Worm (Caenorhabditis elegans) whole organism, L4 larva: ENCODE results near the gene clec-250.

Experiments
- F44E2.7 ChIP-seq: fragments of 200-800 bp; sonication (Bioruptor generic); IDR thresholded peaks from 2 replicates; pipeline ENCODE4 v2.1.2; 2022; ENCODE audit warnings: missing genetic modification characterization, missing compliant biosample characterization
- F49E8.2 ChIP-seq: sonication (generic microtip); optimal IDR thresholded peaks from 2 replicates; lab custom pipeline; 2016; ENCODE audit warnings: missing compliant biosample characterization, mild to moderate bottlenecking, missing genetic modification characterization, borderline replicate concordance
- T20F7.1 ChIP-seq: fragments of 200-800 bp; sonication (Bioruptor generic); optimal IDR thresholded peaks from 2 replicates; lab custom pipeline; 2018; ENCODE audit warnings: mild to moderate bottlenecking, missing genetic modification characterization, missing compliant biosample characterization
- Y105C5A.15 ChIP-seq: fragments of 200-800 bp; sonication (Bioruptor generic); IDR thresholded peaks from 2 replicates; pipeline ENCODE4 v1.3.6; 2022; ENCODE audit warnings: missing genetic modification characterization, missing compliant biosample characterization
- Y5F2A.4 ChIP-seq: fragments of 200-800 bp; sonication (Bioruptor generic); optimal IDR thresholded peaks from 2 replicates; lab custom pipeline; 2018; ENCODE audit warnings: mild to moderate bottlenecking, missing genetic modification characterization, missing compliant biosample characterization
- ama-1 ChIP-seq: fragments of 150-350 bp; optimal IDR thresholded peaks from 2 replicates; lab custom pipeline; 2014; ENCODE audit warnings: inconsistent platforms, mixed read lengths
- ceh-20 ChIP-seq: fragments of 200-800 bp; sonication (Bioruptor generic); IDR thresholded peaks from 2 replicates; pipeline ENCODE4 v1.3.6; 2022; ENCODE audit warnings: missing genetic modification reagents, missing genetic modification characterization, missing compliant biosample characterization
- ceh-28 ChIP-seq: fragments of 150-350 bp; optimal IDR thresholded peaks from 2 replicates; lab custom pipeline; 2014; ENCODE audit warnings: missing biosample characterization, missing genetic modification reagents, missing genetic modification characterization
- ceh-82 ChIP-seq: sonication (generic microtip); optimal IDR thresholded peaks from 2 replicates; lab custom pipeline; 2017; ENCODE audit warnings: missing biosample characterization, missing genetic modification characterization
- ces-1 ChIP-seq: fragments of 150-350 bp; sonication (generic microtip); optimal IDR thresholded peaks from 4 replicates; lab custom pipeline; 2014; ENCODE audit warnings: missing biosample characterization, missing genetic modification reagents, missing genetic modification characterization
- daf-16 ChIP-seq, 3 experiments: sonication (generic microtip); optimal IDR thresholded peaks; 2 replicates each; lab custom pipeline; 2016 to 2017; ENCODE audit warnings: missing genetic modification characterization in 3 of 3, missing genetic modification reagents in 3 of 3, mild to moderate bottlenecking in 2 of 3, missing compliant biosample characterization in 2 of 3, missing biosample characterization in 1 of 3, moderate library complexity in 1 of 3
- daf-19 ChIP-seq: fragments of 200-800 bp; sonication (Bioruptor generic); conservative IDR thresholded peaks from 2 replicates; pipeline ENCODE4 v1.3.6; 2022; ENCODE audit warnings: missing genetic modification characterization, missing compliant biosample characterization
- dmd-6 ChIP-seq: fragments of 200-800 bp; sonication (Bioruptor generic); IDR thresholded peaks from 2 replicates; pipeline ENCODE4 v1.3.6; 2022; ENCODE audit warnings: missing genetic modification reagents, missing genetic modification characterization, missing compliant biosample characterization
- duxl-1 ChIP-seq: sonication (generic microtip); optimal IDR thresholded peaks from 2 replicates; lab custom pipeline; 2016; ENCODE audit warnings: mild to moderate bottlenecking, missing genetic modification characterization, moderate library complexity, missing compliant biosample characterization; ENCODE audit not compliant: poor library complexity
- dve-1 ChIP-seq: sonication (generic microtip); optimal IDR thresholded peaks from 2 replicates; lab custom pipeline; 2017; ENCODE audit warnings: antibody characterized with exemption, mild to moderate bottlenecking, missing genetic modification characterization, missing compliant biosample characterization; ENCODE audit not compliant: insufficient read depth
- gei-8 ChIP-seq: fragments of 200-800 bp; sonication (Bioruptor generic); optimal IDR thresholded peaks from 2 replicates; lab custom pipeline; 2018; ENCODE audit warnings: mild to moderate bottlenecking, missing genetic modification characterization, missing compliant biosample characterization
- hif-1 ChIP-seq, 2 experiments: sonication (generic microtip); optimal IDR thresholded peaks; 2 replicates each; lab custom pipeline; 2016 to 2017; ENCODE audit warnings: missing compliant biosample characterization in 2 of 2, missing genetic modification characterization in 2 of 2, missing genetic modification reagents in 2 of 2, missing genotype in 2 of 2, mild to moderate bottlenecking in 1 of 2
- hlh-11 ChIP-seq: fragments of 200-800 bp; sonication (Bioruptor generic); optimal IDR thresholded peaks from 2 replicates; lab custom pipeline; 2018; ENCODE audit warnings: mild to moderate bottlenecking, missing genetic modification characterization, missing compliant biosample characterization
- hlh-30 ChIP-seq: sonication (generic microtip); optimal IDR thresholded peaks from 2 replicates; lab custom pipeline; 2017; ENCODE audit warnings: antibody characterized with exemption, mild to moderate bottlenecking, missing genetic modification characterization, missing compliant biosample characterization; ENCODE audit not compliant: insufficient read depth
- hmg-1.1 ChIP-seq: fragments of 200-800 bp; sonication (Bioruptor generic); IDR thresholded peaks from 2 replicates; pipeline ENCODE4 v1.3.6; 2022; ENCODE audit warnings: missing genetic modification reagents, missing genetic modification characterization, missing compliant biosample characterization
- lin-15B ChIP-seq: fragments of 150-350 bp; sonication (generic microtip); optimal IDR thresholded peaks from 3 replicates; lab custom pipeline; 2014; ENCODE audit warnings: missing biosample characterization, missing genetic modification characterization
- lin-29 ChIP-seq: fragments of 200-800 bp; sonication (Bioruptor generic); IDR thresholded peaks from 2 replicates; pipeline ENCODE4 v1.3.6; 2022; ENCODE audit warnings: missing genetic modification reagents, missing genetic modification characterization, missing compliant biosample characterization
- lin-38 ChIP-seq: fragments of 200-800 bp; sonication (Bioruptor generic); IDR thresholded peaks from 2 replicates; pipeline ENCODE4 v1.3.6; 2022; ENCODE audit warnings: missing genetic modification reagents, missing genetic modification characterization, missing compliant biosample characterization
- lin-39 ChIP-seq: fragments of 150-350 bp; optimal IDR thresholded peaks from 2 replicates; lab custom pipeline; 2014; ENCODE audit warnings: missing biosample characterization, missing genetic modification reagents, missing genetic modification characterization
- lir-3 ChIP-seq: sonication (generic microtip); optimal IDR thresholded peaks from 2 replicates; lab custom pipeline; 2016; ENCODE audit warnings: mild to moderate bottlenecking, missing genetic modification characterization, missing compliant biosample characterization
- lsy-2 ChIP-seq, 2 experiments: fragments of 150-350 bp in 1 of 2; sonication (generic microtip) in 1 of 2; optimal IDR thresholded peaks; 2 replicates each; lab custom pipeline; 2014 to 2017; ENCODE audit warnings: missing biosample characterization in 2 of 2, missing genetic modification characterization in 2 of 2
- madf-5 ChIP-seq, 2 experiments: fragments of 200-800 bp; sonication (Bioruptor generic); IDR thresholded peaks; 2 replicates each; pipeline ENCODE4 v1.3.6; 2022; ENCODE audit warnings: missing compliant biosample characterization in 2 of 2, missing genetic modification characterization in 2 of 2
- mdl-1 ChIP-seq, 2 experiments: fragments of 150-350 bp in 1 of 2; sonication (generic microtip) in 1 of 2; optimal IDR thresholded peaks; 2 replicates each; lab custom pipeline; 2014 to 2017; ENCODE audit warnings: missing biosample characterization in 2 of 2, missing genetic modification characterization in 2 of 2
- mdt-29 ChIP-seq: fragments of 200-800 bp; sonication (Bioruptor generic); IDR thresholded peaks from 2 replicates; pipeline ENCODE4 v1.3.6; 2022; ENCODE audit warnings: missing genetic modification reagents, missing genetic modification characterization, missing compliant biosample characterization
- mep-1 ChIP-seq: fragments of 150-350 bp; sonication (generic microtip); optimal IDR thresholded peaks from 3 replicates; lab custom pipeline; 2014; ENCODE audit warnings: missing biosample characterization, missing genetic modification characterization
- mxl-3 ChIP-seq: fragments of 200-800 bp; sonication (Bioruptor generic); optimal IDR thresholded peaks from 2 replicates; lab custom pipeline; 2018; ENCODE audit warnings: mild to moderate bottlenecking, missing genetic modification characterization, missing compliant biosample characterization
- nhr-10 ChIP-seq: fragments of 150-350 bp; optimal IDR thresholded peaks from 2 replicates; lab custom pipeline; 2014; ENCODE audit warnings: missing biosample characterization, missing genetic modification characterization
- nhr-25 ChIP-seq: sonication (generic microtip); optimal IDR thresholded peaks from 2 replicates; lab custom pipeline; 2017; ENCODE audit warnings: missing genetic modification characterization, mild to moderate bottlenecking, missing compliant biosample characterization, antibody characterized with exemption, moderate library complexity, borderline replicate concordance; ENCODE audit not compliant: insufficient read depth
- nhr-28 ChIP-seq: fragments of 150-350 bp; optimal IDR thresholded peaks from 2 replicates; lab custom pipeline; 2014; ENCODE audit warnings: missing biosample characterization, missing genetic modification characterization
- nhr-41 ChIP-seq: fragments of 200-800 bp; sonication (Bioruptor generic); IDR thresholded peaks from 2 replicates; pipeline ENCODE4 v1.3.6; 2022; ENCODE audit warnings: missing genetic modification reagents, missing genetic modification characterization, missing compliant biosample characterization
- nhr-48 ChIP-seq: sonication (generic microtip); optimal IDR thresholded peaks from 2 replicates; lab custom pipeline; 2016; ENCODE audit warnings: mild to moderate bottlenecking, missing genetic modification characterization, missing compliant biosample characterization
- nhr-77 ChIP-seq: fragments of 150-350 bp; optimal IDR thresholded peaks from 2 replicates; lab custom pipeline; 2014; ENCODE audit warnings: missing biosample characterization, missing genetic modification characterization
- php-3 ChIP-seq: fragments of 200-800 bp; sonication (Bioruptor generic); IDR thresholded peaks from 2 replicates; pipeline ENCODE4 v1.3.6; 2022; ENCODE audit warnings: missing genetic modification reagents, missing genetic modification characterization, missing compliant biosample characterization
- pqm-1 ChIP-seq: sonication (generic microtip); optimal IDR thresholded peaks from 2 replicates; lab custom pipeline; 2017; ENCODE audit warnings: missing biosample characterization, missing genetic modification characterization
- rbr-2 ChIP-seq: sonication (generic microtip); optimal IDR thresholded peaks from 2 replicates; lab custom pipeline; 2016; ENCODE audit warnings: missing genotype, missing genetic modification characterization, missing compliant biosample characterization
- saeg-2 ChIP-seq: fragments of 200-800 bp; sonication (Bioruptor generic); IDR thresholded peaks from 2 replicates; pipeline ENCODE4 v1.3.6; 2022; ENCODE audit warnings: missing genetic modification reagents, missing genetic modification characterization, missing compliant biosample characterization
- sdz-12 ChIP-seq: fragments of 200-800 bp; sonication (Bioruptor generic); optimal IDR thresholded peaks from 2 replicates; lab custom pipeline; 2018; ENCODE audit warnings: mild to moderate bottlenecking, missing genetic modification characterization, missing compliant biosample characterization
- set-16 ChIP-seq: fragments of 200-800 bp; sonication (Bioruptor generic); IDR thresholded peaks from 2 replicates; pipeline ENCODE4 v1.3.6; 2022; ENCODE audit warnings: missing genetic modification reagents, missing genetic modification characterization, missing compliant biosample characterization
- tra-1 ChIP-seq: fragments of 200-800 bp; sonication (Bioruptor generic); IDR thresholded peaks from 2 replicates; pipeline ENCODE4 v1.3.6; 2022; ENCODE audit warnings: missing genetic modification reagents, missing genetic modification characterization, missing compliant biosample characterization
- ztf-7 ChIP-seq: fragments of 150-350 bp; optimal IDR thresholded peaks from 2 replicates; lab custom pipeline; 2014; ENCODE audit warnings: missing biosample characterization, missing genetic modification characterization

clec-250 gene

DNA sequence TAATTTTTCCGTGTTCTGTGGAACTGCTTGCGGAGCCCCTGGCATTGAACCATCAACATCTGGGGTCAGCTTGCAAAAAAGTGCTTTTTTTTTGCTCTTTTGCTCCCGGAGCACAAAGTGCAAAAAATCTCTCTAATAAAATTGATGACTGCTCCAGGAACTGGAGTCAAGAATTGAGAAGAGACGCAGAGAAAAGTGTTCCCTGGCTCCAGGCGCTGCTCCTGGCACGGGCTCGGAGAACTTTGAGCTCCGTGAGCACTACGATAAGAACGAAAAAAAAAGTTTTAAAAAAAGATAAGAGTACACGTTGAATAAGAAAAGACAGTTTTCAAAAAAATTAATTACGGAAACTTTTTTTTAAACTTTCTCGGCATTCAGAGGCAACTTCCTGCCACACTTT is 40.7 kb upstream of the clec-250 start:
- TF ChIP-seq php-3 (GFP tag; lab: Robert Waterston, UW) (peak; percentile 40; the same call in 1 of the 2 replicates), daf-19 (GFP tag; lab: Robert Waterston, UW) (no peak), hmg-1.1 (GFP tag; lab: Robert Waterston, UW) (no peak), T20F7.1 (GFP tag; lab: Kevin White, UChicago) (no peak), hif-1 (tag; optimal IDR thresholded peaks at IDR 0.05; lab: Kevin White, UChicago) (no peak), rbr-2 (tag; lab: Kevin White, UChicago) (no peak), hlh-11 (tag; lab: Kevin White, UChicago) (peak; percentile 79), lin-29 (no peak), lin-15B (tag; lab: Kevin White, UChicago) (no peak), lin-39 (tag; lab: Kevin White, UChicago) (no peak), nhr-10 (tag; lab: Kevin White, UChicago) (no peak), lir-3 (tag; lab: Kevin White, UChicago) (no peak), nhr-77 (peak; percentile 2), nhr-28 (tag; lab: Kevin White, UChicago) (peak; percentile 71), ztf-7 (tag; lab: Kevin White, UChicago) (no peak), dmd-6 (GFP tag; lab: Robert Waterston, UW) (peak; percentile 87), ces-1 (GFP tag; lab: Kevin White, UChicago) (no peak), mdt-29 (GFP tag; lab: Robert Waterston, UW) (no peak), mxl-3 (GFP tag; lab: Kevin White, UChicago) (no peak), Y105C5A.15 (GFP tag; lab: Robert Waterston, UW) (no peak), pqm-1 (tag; lab: Kevin White, UChicago) (peak; percentile 58), mdl-1 (tag; optimal IDR thresholded peaks at IDR 0.05; lab: Kevin White, UChicago) (no peak), gei-8 (GFP tag; lab: Kevin White, UChicago) (no peak), saeg-2 (GFP tag; lab: Robert Waterston, UW) (no peak), ceh-82 (tag; lab: Kevin White, UChicago) (no peak), Y5F2A.4 (GFP tag; lab: Kevin White, UChicago) (no peak), lsy-2 (tag; optimal IDR thresholded peaks at IDR 0.05; lab: Kevin White, UChicago) (peak in 1 of 2 experiments; percentile 40), nhr-25 (tag; lab: Kevin White, UChicago) (no peak), ama-1 (lab: Kevin White, UChicago) (no peak), set-16 (GFP tag; lab: Robert Waterston, UW) (peak; percentile 39; the same call in 1 of the 2 replicates), tra-1 (GFP tag; lab: Robert Waterston, UW) (no peak), lin-38 (GFP tag; lab: Robert Waterston, UW) (no peak), hlh-30 (peak; percentile 3), daf-16 (GFP tag; optimal IDR thresholded peaks at IDR 0.05; lab: Kevin White, UChicago) (peak in 1 of 2 experiments; percentile 8), daf-16 (tag; optimal IDR thresholded peaks at IDR 0.05; lab: Kevin White, UChicago) (peak; percentile 57), sdz-12 (GFP tag; lab: Kevin White, UChicago) (no peak), nhr-41 (no peak), mep-1 (peak; percentile 25), duxl-1 (peak; percentile 92), nhr-48 (tag; lab: Kevin White, UChicago) (peak; percentile 4), ceh-20 (GFP tag; lab: Robert Waterston, UW) (0 out of 2 replicates have a peak, but pooled peaks have one; percentile 20), F49E8.2 (tag; lab: Kevin White, UChicago) (no peak), ceh-28 (tag; lab: Kevin White, UChicago) (no peak), madf-5 (GFP tag; IDR thresholded peaks at IDR 0.05; lab: Robert Waterston, UW) (no peak), F44E2.7 (GFP tag; lab: Robert Waterston, UW) (no peak), dve-1 (tag; lab: Kevin White, UChicago) (peak; percentile 77)
